Worm (Caenorhabditis elegans) whole organism, L1 larva: ENCODE results near the gene seld-1.

ENCODE experiments used
- F16B12.6 ChIP-seq: fragments of 150-350 bp; optimal IDR thresholded peaks from 2 replicates; lab custom pipeline; 2014; ENCODE audit warnings: missing biosample characterization, missing genetic modification characterization
- Y116A8C.19 ChIP-seq: sonication (generic microtip); optimal IDR thresholded peaks from 2 replicates; lab custom pipeline; 2016; ENCODE audit warnings: missing compliant biosample characterization, missing genetic modification characterization, borderline replicate concordance
- aly-2 ChIP-seq: fragments of 150-350 bp; optimal IDR thresholded peaks from 2 replicates; lab custom pipeline; 2014; ENCODE audit warnings: missing biosample characterization, missing genetic modification characterization
- ama-1 ChIP-seq: fragments of 150-350 bp; optimal IDR thresholded peaks from 2 replicates; lab custom pipeline; 2014
- blmp-1 ChIP-seq: fragments of 150-350 bp; optimal IDR thresholded peaks from 2 replicates; lab custom pipeline; 2014; ENCODE audit warnings: missing biosample characterization, missing genetic modification characterization
- ceh-63 ChIP-seq: fragments of 200-800 bp; sonication (Bioruptor generic); optimal IDR thresholded peaks from 2 replicates; lab custom pipeline; 2018; ENCODE audit warnings: mild to moderate bottlenecking, missing genetic modification characterization, missing compliant biosample characterization
- ceh-90 ChIP-seq: sonication (generic microtip); optimal IDR thresholded peaks from 2 replicates; lab custom pipeline; 2016; ENCODE audit warnings: missing genetic modification characterization, missing compliant biosample characterization
- ces-1 ChIP-seq: fragments of 150-350 bp; optimal IDR thresholded peaks from 2 replicates; lab custom pipeline; 2014; ENCODE audit warnings: missing biosample characterization, missing genetic modification reagents, missing genetic modification characterization
- dpl-1 ChIP-seq, 3 experiments: fragments of 150-350 bp in 2 of 3; sonication (generic microtip) in 1 of 3; optimal IDR thresholded peaks; 2 replicates each; lab custom pipeline; 2014 to 2017; ENCODE audit warnings: missing biosample characterization in 3 of 3, missing genetic modification characterization in 3 of 3, missing genetic modification reagents in 3 of 3
- elt-3 ChIP-seq, 6 experiments: fragments of 150-350 bp in 1 of 6; sonication (generic microtip); optimal IDR thresholded peaks; 2 replicates each; lab custom pipeline; 2017 to 2018; ENCODE audit warnings: missing biosample characterization in 6 of 6, missing genetic modification characterization in 6 of 6, inconsistent platforms in 1 of 6
- ets-5 ChIP-seq: fragments of 200-800 bp; sonication (Bioruptor generic); IDR thresholded peaks from 2 replicates; pipeline ENCODE4 v1.3.6; 2022; ENCODE audit warnings: missing genetic modification characterization, missing compliant biosample characterization
- fkh-4 ChIP-seq: sonication (generic microtip); optimal IDR thresholded peaks from 2 replicates; lab custom pipeline; 2016; ENCODE audit warnings: missing compliant biosample characterization, missing genetic modification characterization, borderline replicate concordance
- hlh-4 ChIP-seq: sonication (generic microtip); optimal IDR thresholded peaks from 2 replicates; lab custom pipeline; 2016; ENCODE audit warnings: mild to moderate bottlenecking, missing genetic modification characterization, missing compliant biosample characterization
- hpl-2 ChIP-seq: fragments of 150-350 bp; optimal IDR thresholded peaks from 2 replicates; lab custom pipeline; 2014; ENCODE audit warnings: missing biosample characterization, missing genetic modification reagents, missing genetic modification characterization
- isw-1 ChIP-seq: fragments of 200-800 bp; sonication (Bioruptor generic); IDR thresholded peaks from 2 replicates; pipeline ENCODE4 v1.3.6; 2022; ENCODE audit warnings: missing genetic modification characterization, missing compliant biosample characterization
- lin-13 ChIP-seq: fragments of 150-350 bp; optimal IDR thresholded peaks from 2 replicates; lab custom pipeline; 2014; ENCODE audit warnings: missing biosample characterization, missing genetic modification reagents, missing genetic modification characterization
- lin-14 ChIP-seq: fragments of 200-800 bp; sonication (Bioruptor generic); optimal IDR thresholded peaks from 2 replicates; lab custom pipeline; 2018; ENCODE audit warnings: mild to moderate bottlenecking, missing genetic modification characterization, moderate library complexity, missing compliant biosample characterization
- lin-15B ChIP-seq: fragments of 150-350 bp; sonication (generic microtip); optimal IDR thresholded peaks from 3 replicates; lab custom pipeline; 2014; ENCODE audit warnings: missing biosample characterization, missing genetic modification characterization
- lin-39 ChIP-seq: fragments of 150-350 bp; optimal IDR thresholded peaks from 2 replicates; lab custom pipeline; 2014; ENCODE audit warnings: missing biosample characterization, missing genetic modification reagents, missing genetic modification characterization
- mab-9 ChIP-seq: fragments of 200-800 bp; sonication (Bioruptor generic); IDR thresholded peaks from 2 replicates; pipeline ENCODE4 v1.3.6; 2022; ENCODE audit warnings: missing genetic modification reagents, missing genetic modification characterization, missing compliant biosample characterization
- mef-2 ChIP-seq: fragments of 150-350 bp; optimal IDR thresholded peaks from 2 replicates; lab custom pipeline; 2014; ENCODE audit warnings: missing biosample characterization, missing genetic modification characterization
- nhr-11 ChIP-seq: fragments of 150-350 bp; optimal IDR thresholded peaks from 2 replicates; lab custom pipeline; 2014; ENCODE audit warnings: missing biosample characterization, missing genetic modification characterization
- nhr-237 ChIP-seq: fragments of 150-350 bp; optimal IDR thresholded peaks from 2 replicates; lab custom pipeline; 2014; ENCODE audit warnings: missing biosample characterization, missing genetic modification characterization
- nhr-71 ChIP-seq: sonication (generic microtip); optimal IDR thresholded peaks from 2 replicates; lab custom pipeline; 2016; ENCODE audit warnings: mild to moderate bottlenecking, missing genetic modification characterization, moderate library complexity, missing compliant biosample characterization
- nhr-76 ChIP-seq: sonication (generic microtip); optimal IDR thresholded peaks from 2 replicates; lab custom pipeline; 2017; ENCODE audit warnings: missing biosample characterization, missing genetic modification characterization
- nhr-77 ChIP-seq: fragments of 150-350 bp; optimal IDR thresholded peaks from 2 replicates; lab custom pipeline; 2014; ENCODE audit warnings: missing biosample characterization, missing genetic modification characterization
- nhr-85 ChIP-seq: sonication (generic microtip); peaks from one replicate; lab custom pipeline; 2016; ENCODE audit warnings: missing genetic modification characterization, inconsistent platforms, missing compliant biosample characterization
- pag-3 ChIP-seq: sonication (generic microtip); optimal IDR thresholded peaks from 2 replicates; lab custom pipeline; 2017; ENCODE audit warnings: missing genetic modification characterization, mild to moderate bottlenecking, missing compliant biosample characterization, antibody characterized with exemption, borderline replicate concordance; ENCODE audit not compliant: insufficient read depth
- rnt-1 ChIP-seq: sonication (generic microtip); optimal IDR thresholded peaks from 2 replicates; lab custom pipeline; 2016; ENCODE audit warnings: mild to moderate bottlenecking, missing genetic modification characterization, moderate library complexity, missing compliant biosample characterization
- sox-4 ChIP-seq: sonication (generic microtip); optimal IDR thresholded peaks from 2 replicates; lab custom pipeline; 2016; ENCODE audit warnings: missing genetic modification characterization, missing compliant biosample characterization
- sup-37 ChIP-seq: fragments of 200-800 bp; sonication (Bioruptor generic); optimal IDR thresholded peaks from 2 replicates; lab custom pipeline; 2018; ENCODE audit warnings: mild to moderate bottlenecking, missing genetic modification characterization, missing compliant biosample characterization
- swsn-7 ChIP-seq: sonication (generic microtip); optimal IDR thresholded peaks from 2 replicates; lab custom pipeline; 2016; ENCODE audit warnings: missing genetic modification characterization, missing compliant biosample characterization
- tlp-1 ChIP-seq: fragments of 150-350 bp; optimal IDR thresholded peaks from 2 replicates; lab custom pipeline; 2014; ENCODE audit warnings: missing biosample characterization, missing genetic modification characterization
- unc-130 ChIP-seq: fragments of 150-350 bp; optimal IDR thresholded peaks from 2 replicates; lab custom pipeline; 2017; ENCODE audit warnings: missing biosample characterization, missing genetic modification characterization, inconsistent platforms
- unc-30 ChIP-seq: sonication (generic microtip); optimal IDR thresholded peaks from 2 replicates; lab custom pipeline; 2017; ENCODE audit warnings: missing biosample characterization, missing genetic modification characterization
- unc-86 ChIP-seq: sonication (generic microtip); optimal IDR thresholded peaks from 2 replicates; lab custom pipeline; 2016; ENCODE audit warnings: missing genetic modification characterization, missing compliant biosample characterization
- zag-1 ChIP-seq: fragments of 150-350 bp; optimal IDR thresholded peaks from 2 replicates; lab custom pipeline; 2014; ENCODE audit warnings: missing biosample characterization, missing genetic modification characterization
- zip-4 ChIP-seq: fragments of 200-800 bp; sonication (Bioruptor generic); optimal IDR thresholded peaks from 2 replicates; lab custom pipeline; 2018; ENCODE audit warnings: mild to moderate bottlenecking, missing genetic modification characterization, moderate library complexity, missing compliant biosample characterization

seld-1 gene

ce11 chrIV:13505144-13505543 is at the start of gene seld-1:
TSS of gene seld-1 (plus strand) at chrIV:13505444.
- TF ChIP-seq ces-1 (GFP tag; lab: Kevin White, UChicago) (no peak), unc-130 (tag; lab: Kevin White, UChicago) (no peak), mab-9 (GFP tag; lab: Robert Waterston, UW) (no peak), dpl-1 (GFP tag; optimal IDR thresholded peaks at IDR 0.05; lab: Kevin White, UChicago) (no peak), lin-39 (tag; lab: Kevin White, UChicago) (no peak), nhr-71 (tag; lab: Kevin White, UChicago) (no peak), unc-86 (tag; lab: Kevin White, UChicago) (no peak), fkh-4 (no peak), zip-4 (GFP tag; lab: Kevin White, UChicago) (no peak), rnt-1 (no peak), hpl-2 (GFP tag; lab: Kevin White, UChicago) (no peak), elt-3 (tag; optimal IDR thresholded peaks at IDR 0.05; lab: Kevin White, UChicago) (no peak), tlp-1 (no peak), lin-14 (GFP tag; lab: Kevin White, UChicago) (no peak), sox-4 (tag; lab: Kevin White, UChicago) (no peak)

DNA sequence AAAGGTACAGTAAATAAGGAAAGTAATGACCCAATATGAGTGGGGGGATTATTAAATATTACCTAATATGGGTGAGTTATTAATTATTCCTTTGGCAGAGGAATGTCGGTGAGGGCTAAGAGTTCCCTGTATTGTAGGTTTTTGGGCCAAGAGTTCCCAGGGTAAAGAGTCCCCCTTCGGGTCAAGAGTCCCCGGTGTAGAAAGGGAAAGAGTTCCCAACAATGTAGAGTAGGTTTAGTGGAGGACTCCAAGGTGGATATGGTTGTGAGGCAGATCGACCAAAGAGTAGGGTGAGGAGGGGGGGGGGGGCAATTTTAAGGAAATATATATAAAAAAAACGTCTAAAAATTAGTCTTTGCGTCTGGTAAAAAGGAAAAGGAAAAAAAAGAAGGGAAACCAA is 48.4 kb upstream of the seld-1 start:
- no peak for TF ChIP-seq ets-5 (GFP tag; lab: Robert Waterston, UW)
- no peak for TF ChIP-seq F16B12.6 (tag; lab: Kevin White, UChicago)
- no peak for TF ChIP-seq swsn-7
- TF ChIP-seq isw-1, result no peak
- no peak for TF ChIP-seq nhr-237 (tag; lab: Kevin White, UChicago)
- no peak for TF ChIP-seq ceh-63 (GFP tag; lab: Kevin White, UChicago)
- TF ChIP-seq blmp-1, result no peak
- no peak for TF ChIP-seq nhr-85 (tag; lab: Kevin White, UChicago)
- no peak for TF ChIP-seq ama-1 (lab: Kevin White, UChicago)
- no peak for TF ChIP-seq nhr-11
- no peak for TF ChIP-seq sup-37 (GFP tag; lab: Kevin White, UChicago)
- TF ChIP-seq zag-1, result no peak
- TF ChIP-seq lin-13 (GFP tag; lab: Kevin White, UChicago), result no peak
- no peak for TF ChIP-seq ceh-90 (tag; lab: Kevin White, UChicago)

ce11 chrIV:13458237-13458636 is 47.0 kb upstream of the seld-1 start:
- no peak for TF ChIP-seq lin-15B (tag; lab: Kevin White, UChicago)
- no peak for TF ChIP-seq unc-30
- TF ChIP-seq blmp-1, result no peak
- TF ChIP-seq nhr-11, result no peak
- TF ChIP-seq, all 84 proteins: peak for 0

- TF ChIP-seq F16B12.6 (tag; lab: Kevin White, UChicago) (no peak), nhr-76 (tag; lab: Kevin White, UChicago) (no peak)
These were observed 44.4 kb upstream of the seld-1 start, which contains the start of gene Y38H8A.12 for ce11 chrIV:13460876-13461275. TSS of gene Y38H8A.12 (minus strand) at chrIV:13460976.

DNA sequence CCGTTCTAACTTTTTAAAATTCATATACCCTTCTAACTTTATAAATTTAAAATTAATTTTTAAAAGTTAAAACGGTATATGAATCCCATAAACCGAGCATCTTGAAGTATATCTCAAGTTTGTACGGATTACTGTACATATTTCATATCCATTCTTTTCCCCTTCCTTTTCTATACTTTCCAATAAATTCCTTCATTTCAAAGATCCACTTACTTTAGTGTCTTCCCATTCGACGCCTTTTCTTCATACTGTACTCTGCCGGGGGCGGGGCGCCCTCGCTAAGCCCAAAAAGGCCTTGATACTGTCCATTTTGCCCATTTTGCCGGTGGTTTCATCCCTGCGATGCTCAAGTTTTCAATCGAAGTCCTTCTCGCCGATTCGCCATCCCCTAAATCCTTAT is 39.4 kb upstream of the seld-1 start, which contains the start of gene fezf-1:
Gene fezf-1 (plus strand): TSS at position 301 of the 400 bp plus-strand sequence.
- TF ChIP-seq sox-4 (tag; lab: Kevin White, UChicago), result no peak
- TF ChIP-seq pag-3, result no peak
- TF ChIP-seq aly-2 (tag; lab: Kevin White, UChicago), result no peak
- TF ChIP-seq tlp-1, result no peak
- no peak for TF ChIP-seq unc-130 (tag; lab: Kevin White, UChicago)
- no peak for TF ChIP-seq mef-2 (tag; lab: Kevin White, UChicago)
- no peak for TF ChIP-seq lin-13 (GFP tag; lab: Kevin White, UChicago)
- no peak for TF ChIP-seq ceh-90 (tag; lab: Kevin White, UChicago)
- TF ChIP-seq mab-9 (GFP tag; lab: Robert Waterston, UW), result no peak
- no peak for TF ChIP-seq Y116A8C.19
- TF ChIP-seq F16B12.6 (tag; lab: Kevin White, UChicago), result no peak
- TF ChIP-seq elt-3 (tag; optimal IDR thresholded peaks at IDR 0.05; lab: Kevin White, UChicago), result no peak
- no peak for TF ChIP-seq hlh-4
- no peak for TF ChIP-seq ama-1 (lab: Kevin White, UChicago)
- no peak for TF ChIP-seq nhr-77
